Worm (Caenorhabditis elegans) whole organism, young adult: Measurements from ENCODE around the gene cyp-33C7.

Source experiments
- B0035.1 ChIP-seq: sonication (generic microtip); optimal IDR thresholded peaks from 2 replicates; lab custom pipeline; 2016; ENCODE audit warnings: missing genetic modification characterization, mild to moderate bottlenecking, missing compliant biosample characterization, missing genotype, missing genetic modification reagents
- B0261.1 ChIP-seq: sonication (generic microtip); optimal IDR thresholded peaks from 2 replicates; lab custom pipeline; 2016; ENCODE audit warnings: mild to moderate bottlenecking, missing genetic modification characterization, moderate library complexity, missing compliant biosample characterization
- C17E4.6 ChIP-seq: fragments of 200-800 bp; sonication (Bioruptor generic); IDR thresholded peaks from 2 replicates; pipeline ENCODE4 v1.3.6; 2022; ENCODE audit warnings: missing genetic modification reagents, missing genetic modification characterization, missing compliant biosample characterization
- F22D6.2 ChIP-seq: sonication (generic microtip); optimal IDR thresholded peaks from 2 replicates; lab custom pipeline; 2016; ENCODE audit warnings: mild to moderate bottlenecking, missing genetic modification characterization, missing compliant biosample characterization
- F39B2.1 ChIP-seq: fragments of 200-800 bp; sonication (Bioruptor generic); IDR thresholded peaks from 2 replicates; pipeline ENCODE4 v1.3.6; 2022; ENCODE audit warnings: missing genetic modification reagents, missing genetic modification characterization, missing compliant biosample characterization
- F57A8.1 ChIP-seq: fragments of 200-800 bp; sonication (Bioruptor generic); optimal IDR thresholded peaks from 2 replicates; lab custom pipeline; 2018; ENCODE audit warnings: mild to moderate bottlenecking, missing genetic modification characterization, moderate library complexity, missing compliant biosample characterization
- T07F8.4 ChIP-seq: sonication (generic microtip); optimal IDR thresholded peaks from 2 replicates; lab custom pipeline; 2016; ENCODE audit warnings: mild to moderate bottlenecking, missing genetic modification characterization, moderate library complexity, missing compliant biosample characterization
- T26A5.8 ChIP-seq: sonication (generic microtip); optimal IDR thresholded peaks from 2 replicates; lab custom pipeline; 2016; ENCODE audit warnings: missing genetic modification characterization, missing compliant biosample characterization
- Y53G8AR.9 ChIP-seq: fragments of 200-800 bp; sonication (Bioruptor generic); conservative IDR thresholded peaks from 2 replicates; pipeline ENCODE4 v1.3.6; 2022; ENCODE audit warnings: missing genetic modification reagents, missing genetic modification characterization, missing compliant biosample characterization
- Y79H2A.3 ChIP-seq: fragments of 200-800 bp; sonication (Bioruptor generic); conservative IDR thresholded peaks from 2 replicates; pipeline ENCODE4 v1.3.6; 2022; ENCODE audit warnings: missing genetic modification reagents, missing genetic modification characterization, missing compliant biosample characterization
- aptf-3 ChIP-seq: fragments of 200-800 bp; sonication (Bioruptor generic); IDR thresholded peaks from 2 replicates; pipeline ENCODE4 v1.3.6; 2022; ENCODE audit warnings: missing genetic modification characterization, missing compliant biosample characterization
- atf-7 ChIP-seq: sonication (generic microtip); optimal IDR thresholded peaks from 2 replicates; lab custom pipeline; 2017; ENCODE audit warnings: mild to moderate bottlenecking, missing genetic modification characterization, missing compliant biosample characterization
- attf-5 ChIP-seq: fragments of 200-800 bp; sonication (Bioruptor generic); optimal IDR thresholded peaks from 2 replicates; lab custom pipeline; 2018; ENCODE audit warnings: mild to moderate bottlenecking, missing genetic modification characterization, missing compliant biosample characterization
- cebp-1 ChIP-seq, 2 experiments: fragments of 200-800 bp in 1 of 2; sonication (Bioruptor generic) in 1 of 2; sonication (generic microtip) in 1 of 2; IDR thresholded peaks in 1 of 2; optimal IDR thresholded peaks in 1 of 2; 2 replicates each; pipeline versions ENCODE4 v1.3.6 to Lab custom; 2017 to 2022; ENCODE audit warnings: missing compliant biosample characterization in 2 of 2, missing genetic modification characterization in 2 of 2, mild to moderate bottlenecking in 1 of 2, missing genetic modification reagents in 1 of 2, moderate library complexity in 1 of 2
- cebp-2 ChIP-seq: fragments of 200-800 bp; sonication (Bioruptor generic); IDR thresholded peaks from 2 replicates; pipeline ENCODE4 v1.3.6; 2022; ENCODE audit warnings: missing genetic modification characterization, missing compliant biosample characterization
- ceh-79 ChIP-seq: sonication (generic microtip); optimal IDR thresholded peaks from 2 replicates; lab custom pipeline; 2017; ENCODE audit warnings: mild to moderate bottlenecking, missing genetic modification characterization, missing compliant biosample characterization
- die-1 ChIP-seq: sonication (generic microtip); optimal IDR thresholded peaks from 2 replicates; lab custom pipeline; 2016; ENCODE audit warnings: missing genotype, mild to moderate bottlenecking, missing genetic modification characterization, missing compliant biosample characterization
- egl-44 ChIP-seq: fragments of 200-800 bp; sonication (Bioruptor generic); IDR thresholded peaks from 2 replicates; pipeline ENCODE4 v1.3.6; 2022; ENCODE audit warnings: missing genetic modification reagents, missing genetic modification characterization, missing compliant biosample characterization
- ekl-4 ChIP-seq: fragments of 200-800 bp; sonication (Bioruptor generic); IDR thresholded peaks from 2 replicates; pipeline ENCODE4 v1.3.6; 2022; ENCODE audit warnings: missing genetic modification reagents, missing genetic modification characterization, missing compliant biosample characterization
- ets-4 ChIP-seq: fragments of 200-800 bp; sonication (Bioruptor generic); optimal IDR thresholded peaks from 2 replicates; lab custom pipeline; 2018; ENCODE audit warnings: mild to moderate bottlenecking, missing genetic modification characterization, missing compliant biosample characterization
- hlh-26 ChIP-seq: fragments of 200-800 bp; sonication (Bioruptor generic); conservative IDR thresholded peaks from 2 replicates; pipeline ENCODE4 v1.3.6; 2022; ENCODE audit warnings: missing genetic modification reagents, missing genetic modification characterization, missing compliant biosample characterization
- hmg-1.2 ChIP-seq: fragments of 200-800 bp; sonication (Bioruptor generic); IDR thresholded peaks from 2 replicates; pipeline ENCODE4 v1.3.6; 2022; ENCODE audit warnings: missing genetic modification reagents, missing genetic modification characterization, missing compliant biosample characterization
- lag-1 ChIP-seq: fragments of 200-800 bp; sonication (Bioruptor generic); IDR thresholded peaks from 2 replicates; pipeline ENCODE4 v1.3.6; 2022; ENCODE audit warnings: missing genetic modification reagents, missing genetic modification characterization, missing compliant biosample characterization
- madf-6 ChIP-seq: fragments of 200-800 bp; sonication (Bioruptor generic); IDR thresholded peaks from 2 replicates; pipeline ENCODE4 v1.3.6; 2022; ENCODE audit warnings: missing genetic modification reagents, missing genetic modification characterization, missing compliant biosample characterization
- madf-8 ChIP-seq: fragments of 200-800 bp; sonication (Bioruptor generic); conservative IDR thresholded peaks from 2 replicates; pipeline ENCODE4 v1.3.6; 2022; ENCODE audit warnings: missing genetic modification reagents, missing genetic modification characterization, missing compliant biosample characterization
- mcd-1 ChIP-seq: fragments of 200-800 bp; sonication (Bioruptor generic); IDR thresholded peaks from 2 replicates; pipeline ENCODE4 v1.3.6; 2022; ENCODE audit warnings: missing genetic modification reagents, missing genetic modification characterization, missing compliant biosample characterization
- mel-28 ChIP-seq: sonication (generic microtip); optimal IDR thresholded peaks from 2 replicates; lab custom pipeline; 2016; ENCODE audit warnings: borderline replicate concordance, mild to moderate bottlenecking, missing genetic modification characterization, missing compliant biosample characterization
- mxl-1 ChIP-seq: sonication (generic microtip); optimal IDR thresholded peaks from 2 replicates; lab custom pipeline; 2016; ENCODE audit warnings: missing genetic modification characterization, missing compliant biosample characterization
- nfyb-1 ChIP-seq: fragments of 200-800 bp; sonication (Bioruptor generic); IDR thresholded peaks from 2 replicates; pipeline ENCODE4 v1.3.6; 2022; ENCODE audit warnings: missing genetic modification reagents, missing genetic modification characterization, missing compliant biosample characterization
- nhr-80 ChIP-seq: sonication (generic microtip); optimal IDR thresholded peaks from 2 replicates; lab custom pipeline; 2016; ENCODE audit warnings: missing genetic modification characterization, missing compliant biosample characterization
- snpc-1.1 ChIP-seq: sonication (generic microtip); optimal IDR thresholded peaks from 2 replicates; lab custom pipeline; 2017; ENCODE audit warnings: missing genetic modification characterization, mild to moderate bottlenecking, missing compliant biosample characterization, antibody characterized with exemption, moderate library complexity, missing genotype, missing genetic modification reagents; ENCODE audit not compliant: insufficient read depth
- tbp1 ChIP-seq: fragments of 200-800 bp; sonication (Bioruptor generic); optimal IDR thresholded peaks from 2 replicates; lab custom pipeline; 2018; ENCODE audit warnings: mild to moderate bottlenecking, missing genetic modification characterization, missing compliant biosample characterization
- ztf-25 ChIP-seq: fragments of 200-800 bp; sonication (Bioruptor generic); IDR thresholded peaks from 2 replicates; pipeline ENCODE4 v1.3.6; 2022; ENCODE audit warnings: missing genetic modification reagents, missing genetic modification characterization, missing compliant biosample characterization
- ztf-6 ChIP-seq: fragments of 200-800 bp; sonication (Bioruptor generic); IDR thresholded peaks from 2 replicates; pipeline ENCODE4 v1.3.6; 2022; ENCODE audit warnings: missing genetic modification reagents, missing genetic modification characterization, missing compliant biosample characterization

cyp-33C7 gene

ce11 chrV:2255191-2255590 is 4.9 kb downstream of the cyp-33C7 start, which contains the start of gene F41B5.1:
F41B5.1 (plus strand) TSS chrV:2255533.
- TF ChIP-seq mcd-1 (GFP tag; lab: Robert Waterston, UW) (0 out of 2 replicates have a peak, but pooled peaks have one; percentile 10), hmg-1.2 (GFP tag; lab: Robert Waterston, UW) (peak; percentile 85)

ce11 chrV:2259750-2260149 is 9.4 kb downstream of the cyp-33C7 start, which contains the start of gene nhr-182:
nhr-182 (minus strand) TSS chrV:2259927.
- no peak for TF ChIP-seq cebp-1 (GFP tag; IDR thresholded peaks at IDR 0.05; lab: Robert Waterston, UW)
- peak; percentile 3 for TF ChIP-seq cebp-1 (tag; optimal IDR thresholded peaks at IDR 0.05; lab: Kevin White, UChicago)
- TF ChIP-seq ekl-4 (GFP tag; lab: Robert Waterston, UW) = no peak
- TF ChIP-seq nhr-80 (tag; lab: Kevin White, UChicago) = peak; percentile 14
- no peak for TF ChIP-seq B0261.1 (tag; lab: Kevin White, UChicago)
- TF ChIP-seq T07F8.4 (tag; lab: Kevin White, UChicago) = no peak
- TF ChIP-seq mxl-1 (tag; lab: Kevin White, UChicago) = no peak
- TF ChIP-seq B0035.1 (tag; lab: Kevin White, UChicago) = no peak
- TF ChIP-seq attf-5 = peak; percentile 2
- no peak for TF ChIP-seq nfyb-1 (GFP tag; lab: Robert Waterston, UW)
- no peak for TF ChIP-seq mel-28 (tag; lab: Kevin White, UChicago)
- TF ChIP-seq T26A5.8 (tag; lab: Kevin White, UChicago) = no peak
- peak; percentile 76; the same call in 1 of the 2 replicates for TF ChIP-seq hmg-1.2 (GFP tag; lab: Robert Waterston, UW)
- no peak for TF ChIP-seq atf-7
- no peak for TF ChIP-seq ceh-79 (tag; lab: Kevin White, UChicago)
- TF ChIP-seq F57A8.1 = no peak

ce11 chrV:2260660-2261059 is 10.3 kb downstream of the cyp-33C7 start, which contains the start of gene F41B5.12:
F41B5.12 (plus strand) TSS chrV:2260960.
- TF ChIP-seq madf-6 (GFP tag; lab: Robert Waterston, UW) = no peak
- TF ChIP-seq die-1 (tag; lab: Kevin White, UChicago) = no peak
- TF ChIP-seq hlh-26 = no peak
- TF ChIP-seq madf-8 = no peak
- no peak for TF ChIP-seq Y53G8AR.9 (GFP tag; lab: Robert Waterston, UW)
- no peak for TF ChIP-seq ets-4 (GFP tag; lab: Kevin White, UChicago)
- TF ChIP-seq tbp1 = no peak
- TF ChIP-seq aptf-3 (GFP tag; lab: Robert Waterston, UW) = no peak
- no peak for TF ChIP-seq mcd-1 (GFP tag; lab: Robert Waterston, UW)
- no peak for TF ChIP-seq ztf-25
- TF ChIP-seq C17E4.6 (GFP tag; lab: Robert Waterston, UW) = no peak
- TF ChIP-seq egl-44 = no peak
- no peak for TF ChIP-seq F22D6.2 (tag; lab: Kevin White, UChicago)
- TF ChIP-seq ztf-6 (GFP tag; lab: Robert Waterston, UW) = no peak
- no peak for TF ChIP-seq lag-1 (GFP tag; lab: Robert Waterston, UW)
- TF ChIP-seq Y79H2A.3 (GFP tag; lab: Robert Waterston, UW) = no peak
- TF ChIP-seq snpc-1.1 = no peak
- TF ChIP-seq cebp-2 = no peak
- no peak for TF ChIP-seq F39B2.1
- TF ChIP-seq, all 124 proteins: peak for 0

- TF ChIP-seq madf-8 = no peak
- peak; percentile 69; the same call in 1 of the 2 replicates for TF ChIP-seq cebp-1 (GFP tag; IDR thresholded peaks at IDR 0.05; lab: Robert Waterston, UW)
- TF ChIP-seq cebp-1 (tag; optimal IDR thresholded peaks at IDR 0.05; lab: Kevin White, UChicago) = peak; percentile 90
- no peak for TF ChIP-seq F22D6.2 (tag; lab: Kevin White, UChicago)
These were observed 14.1 kb downstream of the cyp-33C7 start, which contains the start of gene nhr-183 for ce11 chrV:2264455-2264854. nhr-183 (minus strand) TSS chrV:2264634.
